Fruit fly (Drosophila melanogaster) whole organism, wandering third instar larva: ENCODE measurements around the gene CG4218.

Source experiments
- CG9705 ChIP-seq: fragments of 200-800 bp; sonication (Bioruptor generic); optimal IDR thresholded peaks from 2 replicates; lab custom pipeline; 2018; ENCODE audit warnings: missing biosample characterization, mild to moderate bottlenecking, missing genetic modification characterization
- N ChIP-seq: fragments of >200 bp; optimal IDR thresholded peaks from 2 replicates; lab custom pipeline; 2018; ENCODE audit warnings: missing biosample characterization, missing external identifiers, missing genetic modification characterization
- br ChIP-seq: fragments of 200-800 bp; sonication (Bioruptor generic); optimal IDR thresholded peaks from 2 replicates; lab custom pipeline; 2016; ENCODE audit warnings: missing biosample characterization, missing genetic modification characterization
- lola ChIP-seq: fragments of >200 bp; optimal IDR thresholded peaks from 2 replicates; lab custom pipeline; 2017; ENCODE audit warnings: missing biosample characterization, missing genetic modification characterization
- pan ChIP-seq: fragments of >200 bp; optimal IDR thresholded peaks from 2 replicates; lab custom pipeline; 2017

- TF ChIP-seq N (GFP tag; lab: Kevin White, UChicago) (no peak), br (GFP tag; lab: Kevin White, UChicago) (no peak), CG9705 (no peak), lola (GFP tag; lab: Kevin White, UChicago) (no peak), pan (lab: Kevin White, UChicago) (no peak)
Observed at dm6 chr2L:14515222-14516044, 33.5 kb downstream of the CG4218 start.
